Fruit fly (Drosophila melanogaster) S2 (cell line): ENCODE measurements around the gene Grasp65.

Experiments
- CG8478 ChIP-seq: fragments of >200 bp; optimal IDR thresholded peaks from 2 replicates; lab custom pipeline; 2018
- CTCF ChIP-seq, 2 experiments: fragments of >200 bp; optimal IDR thresholded peaks; 2 replicates each; lab custom pipeline; 2018

DNA sequence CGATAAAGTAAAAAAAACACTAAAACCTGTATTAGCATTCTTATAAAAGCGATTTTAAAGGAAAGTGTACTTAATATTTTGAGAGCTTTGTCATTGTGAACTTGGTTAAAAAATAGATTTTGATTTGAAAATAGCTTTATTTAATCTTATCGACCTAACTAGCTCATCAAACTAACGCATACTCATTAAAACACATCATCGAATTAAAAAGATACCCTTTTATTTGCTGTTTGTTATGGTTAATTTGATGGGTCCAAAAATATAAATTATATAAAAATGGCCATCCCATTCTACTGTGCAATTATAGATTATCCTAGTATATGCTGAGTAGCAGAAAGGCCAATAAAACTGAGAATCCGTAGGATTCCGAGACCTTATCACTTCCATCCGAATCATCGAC, 26.3 kb downstream of the Grasp65 start, which contains the start of gene CG32219:
- TF ChIP-seq CTCF (optimal IDR thresholded peaks at IDR 0.05; lab: Kevin White, UChicago) (no peak), CG8478 (lab: Kevin White, UChicago) (no peak)
